Fruit fly (Drosophila melanogaster): Measurements from ENCODE around the gene Nepl15.

The Nepl15 gene

DNA sequence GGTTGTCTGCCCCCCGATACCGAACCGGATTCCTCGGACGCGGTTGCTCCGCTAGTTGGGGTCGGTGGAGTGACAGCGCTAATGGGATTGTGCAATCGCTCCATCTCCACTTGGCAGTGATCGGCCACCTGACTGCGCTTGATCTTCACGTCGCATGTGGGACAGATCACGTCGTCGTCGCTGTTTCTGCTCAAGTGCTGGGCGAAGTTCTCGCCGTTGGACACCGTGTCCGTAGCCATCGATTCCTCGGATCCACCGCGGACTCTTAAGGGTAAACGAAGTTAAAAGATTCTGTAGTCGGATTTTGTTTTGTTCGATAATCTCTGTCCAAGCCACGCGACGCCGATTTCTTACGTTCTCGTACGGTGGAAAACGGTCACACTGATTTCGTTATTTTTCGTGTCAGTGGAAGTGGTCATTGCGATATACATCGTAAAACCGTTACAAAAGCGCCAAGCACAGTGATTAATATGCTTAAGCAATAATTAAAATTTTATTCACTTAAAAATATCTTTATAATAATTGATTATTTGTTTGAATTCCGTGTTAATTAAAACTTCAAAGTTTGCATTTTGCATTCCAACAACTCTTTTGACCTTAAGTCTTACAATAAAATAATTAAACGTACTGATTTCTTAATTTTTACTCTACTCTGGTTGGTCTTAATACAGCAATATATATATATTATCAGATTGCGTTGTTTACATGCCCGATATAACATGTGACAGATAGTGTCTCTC lies 39.8 kb downstream of the Nepl15 start, which contains the start of gene RNF220 (continued):
- no peak for TF ChIP-seq nau (GFP tag; optimal IDR thresholded peaks at IDR 0.05)
- no peak; the same call in 1 of the 2 replicates for TF ChIP-seq Scr (GFP tag; IDR thresholded peaks at IDR 0.05; ENCODE audit: partially characterized antibody)
- TF ChIP-seq Chrac-16 (GFP tag; optimal IDR thresholded peaks at IDR 0.05) = no peak
- TF ChIP-seq CG1647 (GFP tag; optimal IDR thresholded peaks at IDR 0.05) = no peak
- TF ChIP-seq grn (GFP tag; optimal IDR thresholded peaks at IDR 0.05) = no peak
- no peak for TF ChIP-seq ERR (GFP tag; optimal IDR thresholded peaks at IDR 0.05)
- no peak for TF ChIP-seq CG6654 (GFP tag; optimal IDR thresholded peaks at IDR 0.05)
- TF ChIP-seq CoRest (tag; optimal IDR thresholded peaks at IDR 0.05) = peak; percentile 55
- no peak for TF ChIP-seq NC2β (GFP tag; optimal IDR thresholded peaks at IDR 0.05)
- no peak for TF ChIP-seq CG12744 (GFP tag; optimal IDR thresholded peaks at IDR 0.05)
- TF ChIP-seq CG3847 (GFP tag; IDR thresholded peaks at IDR 0.05) = no peak
- TF ChIP-seq CG7556 (GFP tag; optimal IDR thresholded peaks at IDR 0.05) = no peak
- TF ChIP-seq HLH4C (GFP tag; IDR thresholded peaks at IDR 0.05; ENCODE audit: partially characterized antibody) = no peak; the same call in 1 of the 3 replicates
- TF ChIP-seq CG34422 (GFP tag; IDR thresholded peaks at IDR 0.05) = no peak
- no peak for TF ChIP-seq tup (GFP tag; optimal IDR thresholded peaks at IDR 0.05)
- TF ChIP-seq CG4424 (GFP tag; optimal IDR thresholded peaks at IDR 0.05) = peak; percentile 31
- TF ChIP-seq CG2116 (GFP tag; optimal IDR thresholded peaks at IDR 0.05) = peak; percentile 46
- no peak for TF ChIP-seq CG4820 (GFP tag; optimal IDR thresholded peaks at IDR 0.05)
- no peak for TF ChIP-seq Optix (GFP tag; IDR thresholded peaks at IDR 0.05)
- no peak for TF ChIP-seq CG33213 (GFP tag; optimal IDR thresholded peaks at IDR 0.05)
- TF ChIP-seq CG10321 (GFP tag; IDR thresholded peaks at IDR 0.05) = no peak
- no peak for TF ChIP-seq NFAT (GFP tag; IDR thresholded peaks at IDR 0.05)
- no peak for TF ChIP-seq CG17802 (tag; optimal IDR thresholded peaks at IDR 0.05)
- TF ChIP-seq croc (GFP tag; conservative IDR thresholded peaks at IDR 0.05) = no peak
- no peak for TF ChIP-seq CG12071 (GFP tag; optimal IDR thresholded peaks at IDR 0.05)
- TF ChIP-seq CG2712 (tag; optimal IDR thresholded peaks at IDR 0.05) = peak; percentile 34
- TF ChIP-seq Fer1 (GFP tag; optimal IDR thresholded peaks at IDR 0.05) = no peak
- TF ChIP-seq nerfin-1 (tag; optimal IDR thresholded peaks at IDR 0.05) = no peak
- TF ChIP-seq CTCF (GFP tag; optimal IDR thresholded peaks at IDR 0.05) = peak; percentile 38
- no peak for TF ChIP-seq H15 (GFP tag; IDR thresholded peaks at IDR 0.05)
- peak; percentile 76 for TF ChIP-seq MESR4 (GFP tag; optimal IDR thresholded peaks at IDR 0.05)
- TF ChIP-seq tx (GFP tag; optimal IDR thresholded peaks at IDR 0.05) = no peak
- TF ChIP-seq CG6765 (GFP tag; optimal IDR thresholded peaks at IDR 0.05) = no peak
- no peak for TF ChIP-seq CG13894 (tag; optimal IDR thresholded peaks at IDR 0.05)
- TF ChIP-seq CG17359 (tag; optimal IDR thresholded peaks at IDR 0.05) = no peak
- no peak for TF ChIP-seq NfI (GFP tag; optimal IDR thresholded peaks at IDR 0.05)
- TF ChIP-seq gro (GFP tag; optimal IDR thresholded peaks at IDR 0.05) = no peak
- TF ChIP-seq CG17385 (GFP tag; optimal IDR thresholded peaks at IDR 0.05) = peak; percentile 12
- no peak for TF ChIP-seq pfk (GFP tag; optimal IDR thresholded peaks at IDR 0.05)
- TF ChIP-seq Hand (GFP tag; optimal IDR thresholded peaks at IDR 0.05) = no peak
- TF ChIP-seq zfh1 (GFP tag; IDR thresholded peaks at IDR 0.05) = 0 out of 3 replicates have a peak, but pooled peaks have one; percentile 20
- no peak for TF ChIP-seq abd-A (tag; optimal IDR thresholded peaks at IDR 0.05)
- TF ChIP-seq mld (GFP tag; IDR thresholded peaks at IDR 0.05; ENCODE audit: partially characterized antibody) = peak; percentile 58; the same call in 1 of the 3 replicates
- no peak for TF ChIP-seq Atf-2 (GFP tag; optimal IDR thresholded peaks at IDR 0.05)
- no peak for TF ChIP-seq CG14014 (GFP tag; IDR thresholded peaks at IDR 0.05)
- TF ChIP-seq danr (GFP tag; IDR thresholded peaks at IDR 0.05) = no peak
- TF ChIP-seq Vsx1 (GFP tag; optimal IDR thresholded peaks at IDR 0.05) = no peak
- no peak for TF ChIP-seq CG3407 (GFP tag; optimal IDR thresholded peaks at IDR 0.05)
- peak; percentile 76 for TF ChIP-seq Opbp (GFP tag; IDR thresholded peaks at IDR 0.05; ENCODE audit: partially characterized antibody)
- peak; percentile 30 for TF ChIP-seq Xbp1 (GFP tag; optimal IDR thresholded peaks at IDR 0.05)
